Worm (Caenorhabditis elegans) whole organism, L4 larva: ENCODE data around the gene C27D6.1.

Experiments used
- D1046.2 ChIP-seq: fragments of 200-800 bp; sonication (Bioruptor generic); IDR thresholded peaks from 2 replicates; pipeline ENCODE4 v1.3.6; 2022; ENCODE audit warnings: missing genetic modification characterization, missing compliant biosample characterization
- F10B5.3 ChIP-seq: sonication (generic microtip); optimal IDR thresholded peaks from 2 replicates; lab custom pipeline; 2016; ENCODE audit warnings: mild to moderate bottlenecking, missing genetic modification characterization, missing compliant biosample characterization
- F26F4.8 ChIP-seq: fragments of 200-800 bp; sonication (Bioruptor generic); conservative IDR thresholded peaks from 2 replicates; pipeline ENCODE4 v1.3.6; 2022; ENCODE audit warnings: missing genetic modification characterization, missing compliant biosample characterization
- T20F7.1 ChIP-seq: fragments of 200-800 bp; sonication (Bioruptor generic); optimal IDR thresholded peaks from 2 replicates; lab custom pipeline; 2018; ENCODE audit warnings: mild to moderate bottlenecking, missing genetic modification characterization, missing compliant biosample characterization
- Y105C5A.15 ChIP-seq: fragments of 200-800 bp; sonication (Bioruptor generic); IDR thresholded peaks from 2 replicates; pipeline ENCODE4 v1.3.6; 2022; ENCODE audit warnings: missing genetic modification characterization, missing compliant biosample characterization
- Y48G9A.11 ChIP-seq: fragments of 200-800 bp; sonication (Bioruptor generic); IDR thresholded peaks from 2 replicates; pipeline ENCODE4 v1.3.6; 2022; ENCODE audit warnings: missing genetic modification reagents, missing genetic modification characterization, missing compliant biosample characterization
- Y75B8A.6 ChIP-seq: fragments of 200-800 bp; sonication (Bioruptor generic); IDR thresholded peaks from 2 replicates; pipeline ENCODE4 v1.3.6; 2022; ENCODE audit warnings: missing genetic modification reagents, missing genetic modification characterization, missing compliant biosample characterization
- ZK337.2 ChIP-seq: fragments of 200-800 bp; sonication (Bioruptor generic); IDR thresholded peaks from 2 replicates; pipeline ENCODE4 v1.3.6; 2022; ENCODE audit warnings: missing genetic modification reagents, missing genetic modification characterization, missing compliant biosample characterization
- ZK546.5 ChIP-seq, 2 experiments: sonication (generic microtip); optimal IDR thresholded peaks; 2 replicates each; lab custom pipeline; 2017; ENCODE audit warnings: missing biosample characterization in 2 of 2, missing genetic modification characterization in 2 of 2
- ama-1 ChIP-seq: fragments of 150-350 bp; optimal IDR thresholded peaks from 2 replicates; lab custom pipeline; 2014; ENCODE audit warnings: inconsistent platforms, mixed read lengths
- ceh-20 ChIP-seq: fragments of 200-800 bp; sonication (Bioruptor generic); IDR thresholded peaks from 2 replicates; pipeline ENCODE4 v1.3.6; 2022; ENCODE audit warnings: missing genetic modification reagents, missing genetic modification characterization, missing compliant biosample characterization
- ceh-28 ChIP-seq: fragments of 150-350 bp; optimal IDR thresholded peaks from 2 replicates; lab custom pipeline; 2014; ENCODE audit warnings: missing biosample characterization, missing genetic modification reagents, missing genetic modification characterization
- ceh-62 ChIP-seq: sonication (generic microtip); optimal IDR thresholded peaks from 2 replicates; lab custom pipeline; 2017; ENCODE audit warnings: missing biosample characterization, missing genetic modification characterization
- ceh-82 ChIP-seq: sonication (generic microtip); optimal IDR thresholded peaks from 2 replicates; lab custom pipeline; 2017; ENCODE audit warnings: missing biosample characterization, missing genetic modification characterization
- ces-1 ChIP-seq: fragments of 150-350 bp; sonication (generic microtip); optimal IDR thresholded peaks from 4 replicates; lab custom pipeline; 2014; ENCODE audit warnings: missing biosample characterization, missing genetic modification reagents, missing genetic modification characterization
- dmd-6 ChIP-seq: fragments of 200-800 bp; sonication (Bioruptor generic); IDR thresholded peaks from 2 replicates; pipeline ENCODE4 v1.3.6; 2022; ENCODE audit warnings: missing genetic modification reagents, missing genetic modification characterization, missing compliant biosample characterization
- dmd-8 ChIP-seq: fragments of 200-800 bp; sonication (Bioruptor generic); IDR thresholded peaks from 2 replicates; pipeline ENCODE4 v1.3.6; 2022; ENCODE audit warnings: missing genetic modification characterization, missing compliant biosample characterization
- dpl-1 ChIP-seq: fragments of 150-350 bp; optimal IDR thresholded peaks from 2 replicates; lab custom pipeline; 2014; ENCODE audit warnings: missing biosample characterization, missing genetic modification reagents, missing genetic modification characterization
- egl-27 ChIP-seq: sonication (generic microtip); optimal IDR thresholded peaks from 3 replicates; lab custom pipeline; 2017; ENCODE audit warnings: missing biosample characterization, missing genetic modification reagents, missing genetic modification characterization
- fkh-10 ChIP-seq: fragments of 150-350 bp; optimal IDR thresholded peaks from 2 replicates; lab custom pipeline; 2014; ENCODE audit warnings: missing biosample characterization, missing genetic modification reagents, missing genetic modification characterization
- gei-8 ChIP-seq: fragments of 200-800 bp; sonication (Bioruptor generic); optimal IDR thresholded peaks from 2 replicates; lab custom pipeline; 2018; ENCODE audit warnings: mild to moderate bottlenecking, missing genetic modification characterization, missing compliant biosample characterization
- hlh-11 ChIP-seq: fragments of 200-800 bp; sonication (Bioruptor generic); optimal IDR thresholded peaks from 2 replicates; lab custom pipeline; 2018; ENCODE audit warnings: mild to moderate bottlenecking, missing genetic modification characterization, missing compliant biosample characterization
- lin-1 ChIP-seq: fragments of 200-800 bp; sonication (Bioruptor generic); IDR thresholded peaks from 2 replicates; pipeline ENCODE4 v1.3.6; 2022; ENCODE audit warnings: missing genetic modification reagents, missing genetic modification characterization, missing compliant biosample characterization
- lin-13 ChIP-seq: fragments of 150-350 bp; optimal IDR thresholded peaks from 2 replicates; lab custom pipeline; 2014; ENCODE audit warnings: missing biosample characterization, missing genetic modification reagents, missing genetic modification characterization
- lin-29 ChIP-seq: fragments of 200-800 bp; sonication (Bioruptor generic); IDR thresholded peaks from 2 replicates; pipeline ENCODE4 v1.3.6; 2022; ENCODE audit warnings: missing genetic modification reagents, missing genetic modification characterization, missing compliant biosample characterization
- lir-3 ChIP-seq: sonication (generic microtip); optimal IDR thresholded peaks from 2 replicates; lab custom pipeline; 2016; ENCODE audit warnings: mild to moderate bottlenecking, missing genetic modification characterization, missing compliant biosample characterization
- lsy-2 ChIP-seq, 2 experiments: fragments of 150-350 bp in 1 of 2; sonication (generic microtip) in 1 of 2; optimal IDR thresholded peaks; 2 replicates each; lab custom pipeline; 2014 to 2017; ENCODE audit warnings: missing biosample characterization in 2 of 2, missing genetic modification characterization in 2 of 2
- madf-9 ChIP-seq: fragments of 200-800 bp; sonication (Bioruptor generic); conservative IDR thresholded peaks from 2 replicates; pipeline ENCODE4 v1.3.6; 2022; ENCODE audit warnings: missing genetic modification reagents, missing genetic modification characterization, missing compliant biosample characterization
- mep-1 ChIP-seq: fragments of 150-350 bp; sonication (generic microtip); optimal IDR thresholded peaks from 3 replicates; lab custom pipeline; 2014; ENCODE audit warnings: missing biosample characterization, missing genetic modification characterization
- mes-2 ChIP-seq: sonication (generic microtip); optimal IDR thresholded peaks from 2 replicates; lab custom pipeline; 2016; ENCODE audit warnings: missing genotype, mild to moderate bottlenecking, missing genetic modification characterization, missing compliant biosample characterization; ENCODE audit not compliant: poor library complexity, severe bottlenecking
- mxl-2 ChIP-seq: fragments of 200-800 bp; sonication (Bioruptor generic); conservative IDR thresholded peaks from 2 replicates; pipeline ENCODE4 v1.3.6; 2022; ENCODE audit warnings: missing genetic modification reagents, missing genetic modification characterization, missing compliant biosample characterization
- mxl-3 ChIP-seq: fragments of 200-800 bp; sonication (Bioruptor generic); optimal IDR thresholded peaks from 2 replicates; lab custom pipeline; 2018; ENCODE audit warnings: mild to moderate bottlenecking, missing genetic modification characterization, missing compliant biosample characterization
- nhr-102 ChIP-seq: sonication (generic microtip); optimal IDR thresholded peaks from 2 replicates; lab custom pipeline; 2016; ENCODE audit warnings: mild to moderate bottlenecking, missing genetic modification characterization, moderate library complexity, missing compliant biosample characterization
- nhr-25 ChIP-seq: sonication (generic microtip); optimal IDR thresholded peaks from 2 replicates; lab custom pipeline; 2017; ENCODE audit warnings: missing genetic modification characterization, mild to moderate bottlenecking, missing compliant biosample characterization, antibody characterized with exemption, moderate library complexity, borderline replicate concordance; ENCODE audit not compliant: insufficient read depth
- nhr-28 ChIP-seq: fragments of 150-350 bp; optimal IDR thresholded peaks from 2 replicates; lab custom pipeline; 2014; ENCODE audit warnings: missing biosample characterization, missing genetic modification characterization
- nhr-48 ChIP-seq: sonication (generic microtip); optimal IDR thresholded peaks from 2 replicates; lab custom pipeline; 2016; ENCODE audit warnings: mild to moderate bottlenecking, missing genetic modification characterization, missing compliant biosample characterization
- nhr-6 ChIP-seq: fragments of 150-350 bp; optimal IDR thresholded peaks from 2 replicates; lab custom pipeline; 2014; ENCODE audit warnings: missing biosample characterization, missing genetic modification characterization
- nhr-76 ChIP-seq: fragments of 150-350 bp; optimal IDR thresholded peaks from 2 replicates; lab custom pipeline; 2014; ENCODE audit warnings: missing biosample characterization, missing genetic modification characterization
- nhr-77 ChIP-seq: fragments of 150-350 bp; optimal IDR thresholded peaks from 2 replicates; lab custom pipeline; 2014; ENCODE audit warnings: missing biosample characterization, missing genetic modification characterization
- pha-4 ChIP-seq, 2 experiments: fragments of 150-350 bp in 1 of 2; fragments of 200-800 bp in 1 of 2; sonication (Bioruptor generic) in 1 of 2; IDR thresholded peaks in 1 of 2; optimal IDR thresholded peaks in 1 of 2; 2 replicates each; pipeline versions ENCODE4 v1.3.6 to Lab custom; 2014 to 2022; ENCODE audit warnings: missing genetic modification characterization in 2 of 2, missing genetic modification reagents in 2 of 2, missing biosample characterization in 1 of 2, missing compliant biosample characterization in 1 of 2
- php-3 ChIP-seq: fragments of 200-800 bp; sonication (Bioruptor generic); IDR thresholded peaks from 2 replicates; pipeline ENCODE4 v1.3.6; 2022; ENCODE audit warnings: missing genetic modification reagents, missing genetic modification characterization, missing compliant biosample characterization
- pqm-1 ChIP-seq: sonication (generic microtip); optimal IDR thresholded peaks from 2 replicates; lab custom pipeline; 2017; ENCODE audit warnings: missing biosample characterization, missing genetic modification characterization
- rbr-2 ChIP-seq: sonication (generic microtip); optimal IDR thresholded peaks from 2 replicates; lab custom pipeline; 2016; ENCODE audit warnings: missing genotype, missing genetic modification characterization, missing compliant biosample characterization
- saeg-2 ChIP-seq: fragments of 200-800 bp; sonication (Bioruptor generic); IDR thresholded peaks from 2 replicates; pipeline ENCODE4 v1.3.6; 2022; ENCODE audit warnings: missing genetic modification reagents, missing genetic modification characterization, missing compliant biosample characterization
- sdz-12 ChIP-seq: fragments of 200-800 bp; sonication (Bioruptor generic); optimal IDR thresholded peaks from 2 replicates; lab custom pipeline; 2018; ENCODE audit warnings: mild to moderate bottlenecking, missing genetic modification characterization, missing compliant biosample characterization
- unc-39 ChIP-seq: sonication (generic microtip); optimal IDR thresholded peaks from 2 replicates; lab custom pipeline; 2017; ENCODE audit warnings: missing biosample characterization, missing genetic modification characterization
- unc-62 ChIP-seq, 3 experiments: fragments of 150-350 bp in 1 of 3; sonication (generic microtip); optimal IDR thresholded peaks in 2 of 3; peaks in 1 of 3; 1 replicate in 1 of 3; 2 replicates in 2 of 3; lab custom pipeline; 2014 to 2017; ENCODE audit warnings: missing biosample characterization in 3 of 3, missing genetic modification characterization in 3 of 3, missing genetic modification reagents in 3 of 3, missing genotype in 1 of 3
- zfp-2 ChIP-seq: sonication (generic microtip); optimal IDR thresholded peaks from 2 replicates; lab custom pipeline; 2016; ENCODE audit warnings: mild to moderate bottlenecking, missing genetic modification characterization, missing compliant biosample characterization
- ztf-11 ChIP-seq: fragments of 150-350 bp; optimal IDR thresholded peaks from 2 replicates; lab custom pipeline; 2014; ENCODE audit warnings: missing biosample characterization, missing genetic modification characterization
- ztf-7 ChIP-seq: fragments of 150-350 bp; optimal IDR thresholded peaks from 2 replicates; lab custom pipeline; 2014; ENCODE audit warnings: missing biosample characterization, missing genetic modification characterization

C27D6.1 gene

ce11 chrII:5201922-5202562 is 29.5 kb downstream of the C27D6.1 start (continued):
- TF ChIP-seq ama-1, result no peak
- no peak for TF ChIP-seq Y105C5A.15 (GFP tag; lab: Robert Waterston, UW)
- peak; percentile 21 for TF ChIP-seq gei-8 (GFP tag; lab: Kevin White, UChicago)
- no peak for TF ChIP-seq ZK546.5 (tag; optimal IDR thresholded peaks at IDR 0.05; lab: Kevin White, UChicago)
- TF ChIP-seq F26F4.8, result no peak
- TF ChIP-seq nhr-28 (tag; lab: Kevin White, UChicago), result peak; percentile 76
- no peak for TF ChIP-seq ztf-7 (tag; lab: Kevin White, UChicago)
- peak; percentile 95 for TF ChIP-seq dmd-6 (GFP tag; lab: Robert Waterston, UW)
- TF ChIP-seq Y75B8A.6 (GFP tag; lab: Robert Waterston, UW), result no peak
- TF ChIP-seq nhr-77 (tag; lab: Kevin White, UChicago), result peak; percentile 50
- peak; percentile 91 for TF ChIP-seq pqm-1
- TF ChIP-seq mxl-3 (GFP tag; lab: Kevin White, UChicago), result peak; percentile 21
- no peak for TF ChIP-seq ZK337.2 (GFP tag; lab: Robert Waterston, UW)
- peak; percentile 63 for TF ChIP-seq T20F7.1
- no peak for TF ChIP-seq lin-29 (GFP tag; lab: Robert Waterston, UW)
- TF ChIP-seq php-3 (GFP tag; lab: Robert Waterston, UW), result peak; percentile 99
- no peak for TF ChIP-seq egl-27
- TF ChIP-seq nhr-48 (tag; lab: Kevin White, UChicago), result peak; percentile 84
- TF ChIP-seq mxl-2, result no peak
- TF ChIP-seq lir-3 (tag; lab: Kevin White, UChicago), result no peak
- peak; percentile 76 for TF ChIP-seq lin-1 (GFP tag; lab: Robert Waterston, UW)
- peak; percentile 31 for TF ChIP-seq nhr-6
- peak; percentile 36 for TF ChIP-seq mep-1 (tag; lab: Kevin White, UChicago)
- peak in 1 of 2 experiments; percentile 25 for TF ChIP-seq lsy-2 (tag; optimal IDR thresholded peaks at IDR 0.05; lab: Kevin White, UChicago)
- TF ChIP-seq sdz-12, result no peak
- no peak for TF ChIP-seq Y48G9A.11 (GFP tag; lab: Robert Waterston, UW)
- TF ChIP-seq lin-13 (GFP tag; lab: Kevin White, UChicago), result no peak
- no peak for TF ChIP-seq ceh-62
- TF ChIP-seq fkh-10 (GFP tag; lab: Kevin White, UChicago), result no peak
- TF ChIP-seq rbr-2 (tag; lab: Kevin White, UChicago), result no peak
- TF ChIP-seq nhr-25 (tag; lab: Kevin White, UChicago), result no peak
- no peak for TF ChIP-seq nhr-76 (tag; lab: Kevin White, UChicago)
- TF ChIP-seq ztf-11 (tag; lab: Kevin White, UChicago), result no peak
- no peak for TF ChIP-seq F10B5.3 (tag; lab: Kevin White, UChicago)
- TF ChIP-seq ceh-20 (GFP tag; lab: Robert Waterston, UW), result peak; percentile 63
- TF ChIP-seq zfp-2, result no peak
- peak; percentile 82 for TF ChIP-seq saeg-2 (GFP tag; lab: Robert Waterston, UW)
- TF ChIP-seq ceh-28 (tag; lab: Kevin White, UChicago), result no peak
- TF ChIP-seq ceh-82 (tag; lab: Kevin White, UChicago), result no peak
- peak; percentile 54 for TF ChIP-seq pha-4 (GFP tag; IDR thresholded peaks at IDR 0.05; lab: Robert Waterston, UW)
- no peak for TF ChIP-seq pha-4 (tag; optimal IDR thresholded peaks at IDR 0.05; lab: Kevin White, UChicago)
- no peak for TF ChIP-seq dmd-8
- TF ChIP-seq hlh-11 (tag; lab: Kevin White, UChicago), result peak; percentile 91
- no peak for TF ChIP-seq unc-62 (GFP tag; optimal IDR thresholded peaks at IDR 0.05 in 1 of 2; lab: Kevin White, UChicago)
- TF ChIP-seq unc-62 (tag; optimal IDR thresholded peaks at IDR 0.05; lab: Kevin White, UChicago), result no peak
- no peak for TF ChIP-seq D1046.2 (GFP tag; lab: Robert Waterston, UW)
- no peak for TF ChIP-seq madf-9 (GFP tag; lab: Robert Waterston, UW)
- peak; percentile 81 for TF ChIP-seq nhr-102 (tag; lab: Kevin White, UChicago)
- TF ChIP-seq mes-2 (tag; lab: Kevin White, UChicago), result peak; percentile 45
- no peak for TF ChIP-seq dpl-1 (GFP tag; lab: Kevin White, UChicago)
- TF ChIP-seq unc-39 (tag; lab: Kevin White, UChicago), result no peak
- no peak for TF ChIP-seq ces-1 (GFP tag; lab: Kevin White, UChicago)
